Fruit fly (Drosophila melanogaster): ENCODE measurements around the gene Tbh.

DNA sequence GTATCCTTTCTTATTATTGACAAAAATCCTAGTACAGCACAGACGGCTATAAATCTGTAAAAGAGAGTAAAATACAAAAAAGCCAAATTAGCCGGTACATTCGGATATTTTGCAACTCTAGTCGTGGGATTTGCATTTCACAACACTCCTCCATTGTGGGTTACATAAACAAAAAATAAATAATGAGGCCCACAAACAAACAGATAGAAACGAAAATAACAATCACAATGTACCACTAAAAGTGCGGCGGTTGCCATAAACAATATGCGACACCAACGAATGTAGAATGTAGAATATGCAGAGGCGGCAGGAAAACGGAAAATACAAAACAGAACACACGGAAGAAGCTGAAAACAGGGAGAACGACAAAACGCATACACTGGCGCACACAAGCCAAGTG, 60.6 kb downstream of the Tbh start:
- TF ChIP-seq Pif1A (GFP tag; optimal IDR thresholded peaks at IDR 0.05) (no peak), EcR (GFP tag; optimal IDR thresholded peaks at IDR 0.05) (no peak), CG10348 (GFP tag; IDR thresholded peaks at IDR 0.05) (no peak), gl (tag; optimal IDR thresholded peaks at IDR 0.05) (no peak), CG4496 (GFP tag; IDR thresholded peaks at IDR 0.05) (no peak), CG12605 (GFP tag; IDR thresholded peaks at IDR 0.05) (no peak), CG8301 (tag; optimal IDR thresholded peaks at IDR 0.05) (no peak), Pif1B (GFP tag; optimal IDR thresholded peaks at IDR 0.05) (no peak), CG8159 (tag; optimal IDR thresholded peaks at IDR 0.05) (no peak), rn (GFP tag; IDR thresholded peaks at IDR 0.05) (no peak), CG15710 (tag; optimal IDR thresholded peaks at IDR 0.05) (no peak), CG17806 (tag; optimal IDR thresholded peaks at IDR 0.05) (no peak), CG14655 (GFP tag; optimal IDR thresholded peaks at IDR 0.05) (no peak)

Data from whole organism, pupa.